Worm (Caenorhabditis elegans) whole organism, L4/young adult: ENCODE data around the gene C33F10.14.
"Not testable (repeated sequence)": the region's sequence is repeated elsewhere in the genome, so short reads cannot be mapped to it uniquely, and the experiment has no call there.

ENCODE experiments used
- W03F9.2 ChIP-seq: fragments of 150-350 bp; optimal IDR thresholded peaks from 2 replicates; lab custom pipeline; 2014; ENCODE audit warnings: missing biosample characterization, missing genetic modification characterization
- dao-5 ChIP-seq: sonication (generic microtip); optimal IDR thresholded peaks from 2 replicates; lab custom pipeline; 2016; ENCODE audit warnings: missing genotype, missing genetic modification characterization, moderate library complexity, missing compliant biosample characterization
- him-1 ChIP-seq: sonication (generic microtip); optimal IDR thresholded peaks from 2 replicates; lab custom pipeline; 2016; ENCODE audit warnings: missing genotype, missing genetic modification reagents, missing genetic modification characterization, missing compliant biosample characterization

C33F10.14 gene

DNA sequence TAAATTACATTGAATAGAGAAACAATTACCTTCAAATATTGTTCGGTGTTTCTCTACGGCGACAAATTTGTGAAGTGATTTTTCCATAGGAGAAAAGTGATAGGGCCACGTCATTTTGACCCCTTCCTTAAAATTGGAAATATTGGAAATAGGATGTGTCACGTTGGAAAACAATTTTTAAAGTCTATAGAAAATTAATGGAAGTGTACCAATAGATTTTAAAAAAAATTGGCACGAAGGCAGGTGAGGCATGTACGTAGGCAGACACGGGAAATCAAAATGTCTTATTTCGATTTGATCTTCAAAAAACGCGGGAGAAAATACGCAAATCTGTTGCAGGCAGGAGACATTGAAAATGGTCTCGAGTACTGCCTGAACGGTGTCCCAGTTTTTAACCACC lies 40.5 kb downstream of the C33F10.14 start, which contains the start of gene C33F10.12:
Gene C33F10.12 (minus strand): TSS at position 101 of the 400 bp plus-strand sequence.
- TF ChIP-seq W03F9.2 (tag; lab: Kevin White, UChicago) (no peak), him-1 (no peak), dao-5 (tag; lab: Kevin White, UChicago) (no peak)

ce11 chrII:4842143-4842658 lies 45.0 kb downstream of the C33F10.14 start, which contains the start of the genes T23B7.2 and nspd-4:
Gene T23B7.2 (minus strand): TSS chrII:4842243.
Gene nspd-4 (plus strand): TSS chrII:4842608.
- TF ChIP-seq W03F9.2 (tag; lab: Kevin White, UChicago); dao-5 (tag; lab: Kevin White, UChicago); him-1: not testable (repeated sequence)
